Worm (Caenorhabditis elegans): ENCODE measurements around the gene T10D4.7.

DNA sequence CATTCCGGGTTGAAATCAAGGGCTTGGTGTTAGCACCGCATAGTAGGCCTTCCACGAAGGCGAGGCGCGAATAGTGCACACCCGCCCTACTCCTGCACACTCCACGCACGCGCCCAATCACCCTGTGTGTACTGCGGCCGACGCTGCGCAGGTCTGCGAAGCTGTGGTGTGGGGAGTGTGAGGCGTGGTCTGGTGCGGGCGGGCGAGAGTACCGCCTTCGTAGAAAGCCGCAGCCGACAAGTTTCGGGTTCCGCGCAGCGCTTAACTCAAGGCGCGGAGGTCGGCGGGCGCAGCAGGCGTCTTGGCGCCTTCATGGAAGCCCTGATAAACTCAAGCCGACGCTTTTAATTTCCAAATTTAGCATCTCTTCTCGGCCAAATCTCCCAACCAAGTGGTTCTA, 9.5 kb upstream of the T10D4.7 start:
- TF ChIP-seq nhr-76 (tag; optimal IDR thresholded peaks at IDR 0.05) (no peak), nhr-237 (tag; optimal IDR thresholded peaks at IDR 0.05) (no peak), elt-3 (tag; optimal IDR thresholded peaks at IDR 0.05) (no peak), nhr-28 (tag; optimal IDR thresholded peaks at IDR 0.05) (no peak), ces-1 (GFP tag; optimal IDR thresholded peaks at IDR 0.05) (no peak), unc-62 (GFP tag; optimal IDR thresholded peaks at IDR 0.05) (no peak), unc-39 (tag; optimal IDR thresholded peaks at IDR 0.05) (no peak), ceh-39 (tag; optimal IDR thresholded peaks at IDR 0.05) (no peak), elt-1 (tag; optimal IDR thresholded peaks at IDR 0.05; ENCODE audit: borderline replicate concordance, insufficient read depth) (no peak), zip-8 (tag; optimal IDR thresholded peaks at IDR 0.05) (no peak), blmp-1 (tag; optimal IDR thresholded peaks at IDR 0.05) (no peak)

Data from whole organism, mixed stage, embryonic.